Worm (Caenorhabditis elegans): ENCODE data around the gene nhr-37.

Gene nhr-37

DNA sequence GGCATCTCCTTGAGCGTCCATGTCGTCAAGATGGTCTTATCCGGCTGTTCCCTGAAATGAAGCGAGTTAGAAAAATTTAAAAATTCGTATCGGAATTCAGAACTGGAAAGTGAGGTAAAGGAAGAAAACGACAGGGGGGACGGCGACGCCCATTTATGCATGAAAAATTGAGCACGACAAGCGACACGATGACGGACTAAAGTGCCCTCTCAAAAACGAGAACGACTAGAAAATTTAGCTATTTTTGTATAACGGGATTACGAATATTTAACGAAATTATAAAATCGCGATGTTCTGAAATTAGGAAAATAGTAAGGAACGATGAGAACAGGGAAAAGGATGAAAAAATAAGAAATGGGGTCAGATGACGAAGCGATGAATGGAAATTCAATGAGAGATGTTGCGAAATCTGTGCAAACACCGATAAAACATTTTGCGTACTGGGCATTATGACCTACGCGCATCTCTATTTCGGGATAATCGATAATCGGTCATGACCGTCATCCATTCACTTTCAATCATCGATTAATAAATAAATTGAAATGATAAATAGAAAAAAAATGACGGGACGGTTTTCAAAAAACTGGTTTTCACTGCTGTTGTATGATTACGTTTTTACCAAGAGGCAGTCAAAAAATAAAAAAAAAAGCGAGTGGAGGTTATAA lies 34.6 kb downstream of the nhr-37 start, which contains the start of gene snb-1 (continued):
- peak; percentile 34 for TF ChIP-seq pha-4 (tag; optimal IDR thresholded peaks at IDR 0.05)
- TF ChIP-seq sptf-1 (tag; optimal IDR thresholded peaks at IDR 0.05) = no peak

DNA sequence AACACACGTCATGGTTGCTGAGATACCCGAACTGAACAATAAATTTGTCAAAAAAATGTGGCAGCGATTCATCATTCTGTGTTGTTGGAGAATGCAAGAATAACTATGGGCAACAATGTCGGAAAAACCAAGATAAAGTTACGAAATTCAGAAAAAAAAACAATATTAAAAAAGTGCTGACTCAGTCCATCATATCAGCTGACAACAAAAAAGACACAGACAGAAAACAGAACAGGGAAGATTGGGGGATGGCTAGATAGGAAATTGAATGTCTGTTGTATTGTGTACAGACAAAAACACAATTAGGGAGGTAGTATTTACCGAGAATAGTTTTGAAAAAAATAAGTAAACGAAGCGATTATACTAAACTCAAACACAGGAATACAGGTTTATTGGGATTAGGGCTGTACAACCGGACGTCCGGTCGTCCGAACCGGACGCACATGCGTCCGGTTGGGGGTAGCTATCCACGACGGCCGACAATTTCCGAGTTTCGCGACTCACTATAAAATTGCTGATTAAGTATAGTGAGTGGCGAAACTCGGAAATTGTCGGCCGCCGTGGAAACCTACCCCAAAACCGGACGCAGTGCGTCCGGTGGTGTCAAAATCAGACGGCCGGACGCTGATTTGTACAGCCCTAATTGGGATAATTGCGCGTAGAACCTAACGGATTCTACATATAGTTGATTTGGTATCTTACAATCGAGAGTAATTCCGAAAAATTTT lies 35.7 kb downstream of the nhr-37 start:
- TF ChIP-seq mep-1 (tag; optimal IDR thresholded peaks at IDR 0.05) (no peak), unc-39 (tag; optimal IDR thresholded peaks at IDR 0.05) (no peak), elt-1 (tag; optimal IDR thresholded peaks at IDR 0.05; ENCODE audit: borderline replicate concordance, insufficient read depth) (no peak), hlh-1 (tag; optimal IDR thresholded peaks at IDR 0.05) (no peak), blmp-1 (tag; optimal IDR thresholded peaks at IDR 0.05) (no peak), M03D4.4 (tag; optimal IDR thresholded peaks at IDR 0.05) (no peak), nhr-237 (tag; optimal IDR thresholded peaks at IDR 0.05) (no peak), mab-5 (tag; optimal IDR thresholded peaks at IDR 0.05) (no peak), tbx-8 (GFP tag; optimal IDR thresholded peaks at IDR 0.05) (no peak), ces-1 (GFP tag; optimal IDR thresholded peaks at IDR 0.05) (no peak), ztf-11 (tag; optimal IDR thresholded peaks at IDR 0.05) (no peak), unc-120 (tag; optimal IDR thresholded peaks at IDR 0.05; ENCODE audit: poor library complexity, severe bottlenecking) (no peak), zip-8 (tag; optimal IDR thresholded peaks at IDR 0.05) (no peak)

DNA sequence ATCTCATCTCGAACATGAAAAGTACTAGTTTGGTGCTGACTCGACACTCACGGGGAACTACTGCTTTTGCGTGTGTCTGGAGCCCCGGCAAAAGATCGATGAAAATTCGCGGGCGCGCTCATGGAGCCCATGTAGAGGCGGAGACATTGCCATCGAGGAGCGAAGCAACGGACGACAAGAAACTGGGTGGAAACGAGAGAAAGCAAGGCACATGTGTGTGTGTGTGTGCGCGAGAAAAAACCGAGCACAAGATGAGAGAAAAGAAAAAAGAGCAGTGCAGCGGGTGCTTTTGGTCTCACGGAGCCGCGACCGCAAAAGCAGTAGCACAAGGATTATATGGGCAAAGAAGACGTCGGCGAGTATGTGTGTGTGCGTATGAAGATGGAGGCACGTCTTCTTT lies 36.8 kb downstream of the nhr-37 start:
- TF ChIP-seq drap-1 (GFP tag; optimal IDR thresholded peaks at IDR 0.05) (no peak), tbx-8 (GFP tag; optimal IDR thresholded peaks at IDR 0.05) (no peak), hlh-1 (tag; optimal IDR thresholded peaks at IDR 0.05) (no peak), bed-3 (GFP tag; optimal IDR thresholded peaks at IDR 0.05) (no peak), unc-62 (GFP tag; optimal IDR thresholded peaks at IDR 0.05) (no peak), cnd-1 (tag; optimal IDR thresholded peaks at IDR 0.05) (no peak), lin-32 (GFP tag; optimal IDR thresholded peaks at IDR 0.05) (no peak), lin-13 (tag; optimal IDR thresholded peaks at IDR 0.05) (no peak), ceh-83 (GFP tag; optimal IDR thresholded peaks at IDR 0.05) (no peak), sem-2 (GFP tag; optimal IDR thresholded peaks at IDR 0.05) (no peak), snpc-4 (tag; optimal IDR thresholded peaks at IDR 0.05) (no peak), flh-1 (GFP tag; optimal IDR thresholded peaks at IDR 0.05) (no peak), pha-4 (tag; optimal IDR thresholded peaks at IDR 0.05) (no peak), elt-1 (tag; optimal IDR thresholded peaks at IDR 0.05; ENCODE audit: borderline replicate concordance, insufficient read depth) (no peak), nhr-237 (tag; optimal IDR thresholded peaks at IDR 0.05) (no peak), mep-1 (tag; optimal IDR thresholded peaks at IDR 0.05) (peak; percentile 50), sptf-1 (tag; optimal IDR thresholded peaks at IDR 0.05) (peak; percentile 14), ces-1 (GFP tag; optimal IDR thresholded peaks at IDR 0.05) (no peak)

DNA sequence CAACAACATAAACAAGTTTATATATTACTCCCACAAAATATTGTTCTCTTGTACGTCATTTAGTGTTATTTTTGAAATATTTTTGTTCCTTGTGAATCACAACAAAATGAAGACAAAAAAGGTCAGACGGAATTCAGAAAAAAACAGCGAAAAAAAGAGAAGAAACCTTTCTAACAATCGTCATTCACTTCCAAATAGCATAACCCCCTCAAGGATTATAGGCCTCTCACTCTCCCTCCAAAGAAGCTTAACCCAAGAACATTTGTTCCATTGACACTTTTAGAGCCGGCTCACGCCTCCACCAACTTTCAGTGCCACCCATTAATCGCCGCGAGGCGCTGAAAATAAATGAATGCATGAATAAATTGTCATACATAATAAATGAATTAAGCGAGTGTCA lies 37.5 kb downstream of the nhr-37 start:
- TF ChIP-seq nhr-12 (tag; optimal IDR thresholded peaks at IDR 0.05) = no peak

- peak; percentile 25 for TF ChIP-seq ces-1 (GFP tag; optimal IDR thresholded peaks at IDR 0.05)
- no peak for TF ChIP-seq pha-4 (tag; optimal IDR thresholded peaks at IDR 0.05)
- no peak for TF ChIP-seq ceh-39 (tag; optimal IDR thresholded peaks at IDR 0.05)
These were observed 39.7 kb downstream of the nhr-37 start for ce11 chrV:6661658-6662057.

DNA sequence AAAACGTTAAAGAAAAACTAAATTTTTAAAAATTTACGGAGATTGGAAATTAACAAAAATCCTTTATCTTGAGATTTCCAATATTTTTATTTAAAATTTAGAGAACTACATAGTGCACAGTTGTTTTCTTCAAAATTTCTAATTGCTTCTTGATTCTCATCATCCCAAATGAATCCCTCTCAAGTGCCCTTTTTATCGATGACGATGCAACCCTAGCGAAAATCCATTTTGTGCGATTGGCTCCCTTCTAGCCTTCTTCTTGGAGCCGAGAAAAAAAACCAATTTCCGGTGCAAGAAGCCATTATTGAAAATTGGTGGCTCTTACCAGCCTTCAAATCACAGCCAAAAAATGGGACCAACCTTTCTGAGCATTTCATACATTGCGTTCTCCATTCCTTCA lies 40.5 kb downstream of the nhr-37 start:
- TF ChIP-seq ceh-83 (GFP tag; optimal IDR thresholded peaks at IDR 0.05) = no peak
- no peak for TF ChIP-seq elt-3 (tag; optimal IDR thresholded peaks at IDR 0.05)
- TF ChIP-seq lsy-2 (tag; optimal IDR thresholded peaks at IDR 0.05) = no peak

All from whole organism, mixed stage, embryonic.